Fruit fly (Drosophila melanogaster) whole organism, embryonic: ENCODE data around the gene Polr2G.
A peak's percentile ranks its signal among the peaks of the same experiment; 100 is the strongest.

Source experiments
- Asciz ChIP-seq: fragments of 200-800 bp; sonication (Bioruptor generic); optimal IDR thresholded peaks from 2 replicates; lab custom pipeline; 2017; ENCODE audit warnings: missing biosample characterization, mild to moderate bottlenecking, missing genetic modification characterization, missing genetic modification reagents
- CG11696 ChIP-seq: fragments of 200-800 bp; sonication (Bioruptor generic); IDR thresholded peaks from 2 replicates; pipeline ENCODE4 v1.3.6; 2022; ENCODE audit warnings: missing biosample characterization, missing genetic modification characterization
- CG12744 ChIP-seq: fragments of 200-800 bp; sonication (Bioruptor generic); optimal IDR thresholded peaks from 2 replicates; lab custom pipeline; 2016; ENCODE audit warnings: missing biosample characterization, missing genetic modification characterization
- CG13775 ChIP-seq: fragments of 200-800 bp; sonication (Bioruptor generic); optimal IDR thresholded peaks from 3 replicates; lab custom pipeline; 2017; ENCODE audit warnings: missing biosample characterization, mild to moderate bottlenecking, missing genetic modification characterization
- CG17328 ChIP-seq: fragments of 200-800 bp; sonication (Bioruptor generic); IDR thresholded peaks from 2 replicates; pipeline ENCODE4 v1.3.6; 2022; ENCODE audit warnings: missing biosample characterization, missing genetic modification characterization
- CG17912 ChIP-seq: fragments of 200-800 bp; sonication (Bioruptor generic); optimal IDR thresholded peaks from 2 replicates; lab custom pipeline; 2018; ENCODE audit warnings: missing biosample characterization, mild to moderate bottlenecking, missing genetic modification characterization
- CG18599 ChIP-seq: fragments of 200-800 bp; sonication (Bioruptor generic); optimal IDR thresholded peaks from 3 replicates; lab custom pipeline; 2017; ENCODE audit warnings: missing biosample characterization, missing genetic modification characterization, mild to moderate bottlenecking, moderate library complexity, missing genetic modification reagents
- CG18764 ChIP-seq: fragments of 200-800 bp; sonication (Bioruptor generic); optimal IDR thresholded peaks from 3 replicates; lab custom pipeline; 2016; ENCODE audit warnings: missing biosample characterization, missing genetic modification characterization
- CG3281 ChIP-seq: fragments of 200-800 bp; sonication (Bioruptor generic); optimal IDR thresholded peaks from 3 replicates; lab custom pipeline; 2017; ENCODE audit warnings: missing biosample characterization, mild to moderate bottlenecking, missing genetic modification characterization
- CG34224 ChIP-seq: fragments of 200-800 bp; sonication (Bioruptor generic); IDR thresholded peaks from 3 replicates; pipeline ENCODE4 v1.3.6; 2022; ENCODE audit warnings: missing biosample characterization, missing genetic modification characterization; ENCODE audit not compliant: partially characterized antibody
- CG4404 ChIP-seq: fragments of 200-800 bp; sonication (Bioruptor generic); IDR thresholded peaks from 2 replicates; pipeline ENCODE4 v1.3.6; 2022; ENCODE audit warnings: missing biosample characterization, missing genetic modification characterization
- CG7357 ChIP-seq: fragments of 200-800 bp; sonication (Bioruptor generic); IDR thresholded peaks from 3 replicates; pipeline ENCODE4 v1.3.6; 2022; ENCODE audit warnings: missing biosample characterization, missing genetic modification characterization
- CG7786 ChIP-seq: fragments of 200-800 bp; sonication (Bioruptor generic); optimal IDR thresholded peaks from 2 replicates; lab custom pipeline; 2016; ENCODE audit warnings: missing biosample characterization, missing genetic modification characterization
- CG7928 ChIP-seq: fragments of 200-800 bp; sonication (Bioruptor generic); optimal IDR thresholded peaks from 2 replicates; lab custom pipeline; 2017; ENCODE audit warnings: missing biosample characterization, mild to moderate bottlenecking, missing genetic modification characterization
- CG8765 ChIP-seq: fragments of 200-800 bp; sonication (Bioruptor generic); IDR thresholded peaks from 2 replicates; pipeline ENCODE4 v1.3.6; 2022; ENCODE audit warnings: missing biosample characterization, missing genetic modification characterization
- CG8924 ChIP-seq: fragments of 200-800 bp; optimal IDR thresholded peaks from 3 replicates; lab custom pipeline; 2019; ENCODE audit warnings: missing biosample characterization, mild to moderate bottlenecking, missing genetic modification characterization, moderate library complexity
- CG9876 ChIP-seq: fragments of 200-800 bp; sonication (Bioruptor generic); optimal IDR thresholded peaks from 2 replicates; lab custom pipeline; 2016; ENCODE audit warnings: missing biosample characterization, missing genetic modification characterization
- Fer3 ChIP-seq: fragments of 200-800 bp; sonication (Bioruptor generic); optimal IDR thresholded peaks from 2 replicates; lab custom pipeline; 2018; ENCODE audit warnings: missing biosample characterization, mild to moderate bottlenecking, missing genetic modification characterization, moderate library complexity
- HHEX ChIP-seq: fragments of 200-800 bp; sonication (Bioruptor generic); optimal IDR thresholded peaks from 3 replicates; lab custom pipeline; 2017; ENCODE audit warnings: missing biosample characterization, mild to moderate bottlenecking, missing genetic modification characterization, missing genetic modification reagents
- Mad ChIP-seq: fragments of 200-800 bp; sonication (Bioruptor generic); optimal IDR thresholded peaks from 2 replicates; lab custom pipeline; 2016; ENCODE audit warnings: missing biosample characterization, missing genetic modification characterization
- Nf-YA ChIP-seq: fragments of 200-800 bp; sonication (Bioruptor generic); IDR thresholded peaks from 2 replicates; pipeline ENCODE4 v1.3.6; 2022; ENCODE audit warnings: missing biosample characterization, missing genetic modification characterization
- NfI ChIP-seq: fragments of 200-800 bp; sonication (Bioruptor generic); optimal IDR thresholded peaks from 3 replicates; lab custom pipeline; 2018; ENCODE audit warnings: missing biosample characterization, mild to moderate bottlenecking, missing genetic modification characterization, moderate library complexity
- Stat92E ChIP-seq, 3 experiments: fragments of >200 bp in 2 of 3; fragments of 200-800 bp in 1 of 3; sonication (Bioruptor generic) in 1 of 3; optimal IDR thresholded peaks; 2 replicates each; lab custom pipeline; 2017 to 2019; ENCODE audit warnings: missing biosample characterization in 3 of 3, missing genetic modification characterization in 3 of 3, mild to moderate bottlenecking in 1 of 3, moderate library complexity in 1 of 3
- Usf ChIP-seq: fragments of 200-800 bp; sonication (Bioruptor generic); optimal IDR thresholded peaks from 2 replicates; lab custom pipeline; 2017; ENCODE audit warnings: missing genotype, missing biosample characterization, missing genetic modification characterization
- YL-1 ChIP-seq: fragments of 200-800 bp; sonication (Bioruptor generic); optimal IDR thresholded peaks from 3 replicates; lab custom pipeline; 2017; ENCODE audit warnings: missing biosample characterization, mild to moderate bottlenecking, missing genetic modification characterization
- ase ChIP-seq: fragments of 200-800 bp; sonication (Bioruptor generic); IDR thresholded peaks from 3 replicates; pipeline ENCODE4 v1.3.6; 2022; ENCODE audit warnings: missing biosample characterization, missing genetic modification characterization
- btn ChIP-seq: fragments of 200-800 bp; sonication (Bioruptor generic); optimal IDR thresholded peaks from 2 replicates; lab custom pipeline; 2016; ENCODE audit warnings: missing biosample characterization, missing genetic modification characterization
- cato ChIP-seq: fragments of 200-800 bp; sonication (Bioruptor generic); optimal IDR thresholded peaks from 2 replicates; lab custom pipeline; 2016; ENCODE audit warnings: missing biosample characterization, missing genetic modification characterization, borderline replicate concordance
- cg ChIP-seq: fragments of 200-800 bp; sonication (Bioruptor generic); optimal IDR thresholded peaks from 3 replicates; lab custom pipeline; 2019; ENCODE audit warnings: missing biosample characterization, mild to moderate bottlenecking, missing genetic modification characterization, moderate library complexity
- ci ChIP-seq: fragments of 200-800 bp; sonication (Bioruptor generic); IDR thresholded peaks from 3 replicates; pipeline ENCODE4 v1.3.6; 2022; ENCODE audit warnings: missing biosample characterization, missing genetic modification characterization
- eyg ChIP-seq: fragments of 200-800 bp; sonication (Bioruptor generic); optimal IDR thresholded peaks from 3 replicates; lab custom pipeline; 2016; ENCODE audit warnings: missing biosample characterization, missing genetic modification characterization
- grn ChIP-seq: fragments of 200-800 bp; sonication (Bioruptor generic); optimal IDR thresholded peaks from 3 replicates; lab custom pipeline; 2017; ENCODE audit warnings: missing biosample characterization, missing genetic modification characterization
- jing ChIP-seq: fragments of 200-800 bp; sonication (Bioruptor generic); optimal IDR thresholded peaks from 2 replicates; lab custom pipeline; 2018; ENCODE audit warnings: missing biosample characterization, mild to moderate bottlenecking, missing genetic modification characterization
- lilli ChIP-seq: fragments of 200-800 bp; sonication (Bioruptor generic); optimal IDR thresholded peaks from 3 replicates; lab custom pipeline; 2016; ENCODE audit warnings: missing biosample characterization, missing genetic modification characterization
- maf-S ChIP-seq: fragments of 200-800 bp; sonication (Bioruptor generic); optimal IDR thresholded peaks from 2 replicates; lab custom pipeline; 2016; ENCODE audit warnings: missing biosample characterization, missing genetic modification characterization
- pho ChIP-seq: fragments of 200-800 bp; sonication (Bioruptor generic); optimal IDR thresholded peaks from 2 replicates; lab custom pipeline; 2016; ENCODE audit warnings: missing biosample characterization, missing genetic modification characterization
- ranshi ChIP-seq: fragments of 200-800 bp; sonication (Bioruptor generic); IDR thresholded peaks from 2 replicates; pipeline ENCODE4 v1.3.6; 2022; ENCODE audit warnings: missing biosample characterization, missing genetic modification characterization
- scrt ChIP-seq: fragments of 200-800 bp; sonication (Bioruptor generic); optimal IDR thresholded peaks from 2 replicates; lab custom pipeline; 2018; ENCODE audit warnings: missing biosample characterization, mild to moderate bottlenecking, missing genetic modification characterization, moderate library complexity
- slou ChIP-seq: fragments of 200-800 bp; sonication (Bioruptor generic); optimal IDR thresholded peaks from 3 replicates; lab custom pipeline; 2016; ENCODE audit warnings: missing biosample characterization, missing genetic modification characterization
- sna ChIP-seq: fragments of 200-800 bp; sonication (Bioruptor generic); IDR thresholded peaks from 2 replicates; pipeline ENCODE4 v1.3.6; 2022; ENCODE audit warnings: missing biosample characterization, missing genetic modification characterization; ENCODE audit not compliant: partially characterized antibody
- stwl ChIP-seq: fragments of 200-800 bp; sonication (Bioruptor generic); optimal IDR thresholded peaks from 3 replicates; lab custom pipeline; 2018; ENCODE audit warnings: missing biosample characterization, mild to moderate bottlenecking, missing genetic modification characterization, moderate library complexity
- sug ChIP-seq: fragments of 200-800 bp; optimal IDR thresholded peaks from 2 replicates; lab custom pipeline; 2019; ENCODE audit warnings: missing biosample characterization, mild to moderate bottlenecking, missing genetic modification characterization, moderate library complexity
- tup ChIP-seq: fragments of 200-800 bp; sonication (Bioruptor generic); optimal IDR thresholded peaks from 2 replicates; lab custom pipeline; 2016; ENCODE audit warnings: missing biosample characterization, mild to moderate bottlenecking, missing genetic modification characterization, moderate library complexity
- tx ChIP-seq: fragments of 200-800 bp; sonication (Bioruptor generic); optimal IDR thresholded peaks from 2 replicates; lab custom pipeline; 2016; ENCODE audit warnings: missing biosample characterization, missing genetic modification characterization
- unc-4 ChIP-seq: fragments of 200-800 bp; sonication (Bioruptor generic); IDR thresholded peaks from 2 replicates; pipeline ENCODE4 v1.3.6; 2022; ENCODE audit warnings: missing biosample characterization, missing genetic modification characterization; ENCODE audit not compliant: partially characterized antibody
- vvl ChIP-seq: fragments of 200-800 bp; sonication (Bioruptor generic); IDR thresholded peaks from 2 replicates; pipeline ENCODE4 v1.3.6; 2022; ENCODE audit warnings: missing biosample characterization, missing genetic modification characterization
- wek ChIP-seq: fragments of 200-800 bp; sonication (Bioruptor generic); optimal IDR thresholded peaks from 3 replicates; lab custom pipeline; 2018; ENCODE audit warnings: missing biosample characterization, mild to moderate bottlenecking, missing genetic modification characterization, moderate library complexity
- yki ChIP-seq: fragments of >200 bp; optimal IDR thresholded peaks from 3 replicates; lab custom pipeline; 2018

The Polr2G gene

DNA sequence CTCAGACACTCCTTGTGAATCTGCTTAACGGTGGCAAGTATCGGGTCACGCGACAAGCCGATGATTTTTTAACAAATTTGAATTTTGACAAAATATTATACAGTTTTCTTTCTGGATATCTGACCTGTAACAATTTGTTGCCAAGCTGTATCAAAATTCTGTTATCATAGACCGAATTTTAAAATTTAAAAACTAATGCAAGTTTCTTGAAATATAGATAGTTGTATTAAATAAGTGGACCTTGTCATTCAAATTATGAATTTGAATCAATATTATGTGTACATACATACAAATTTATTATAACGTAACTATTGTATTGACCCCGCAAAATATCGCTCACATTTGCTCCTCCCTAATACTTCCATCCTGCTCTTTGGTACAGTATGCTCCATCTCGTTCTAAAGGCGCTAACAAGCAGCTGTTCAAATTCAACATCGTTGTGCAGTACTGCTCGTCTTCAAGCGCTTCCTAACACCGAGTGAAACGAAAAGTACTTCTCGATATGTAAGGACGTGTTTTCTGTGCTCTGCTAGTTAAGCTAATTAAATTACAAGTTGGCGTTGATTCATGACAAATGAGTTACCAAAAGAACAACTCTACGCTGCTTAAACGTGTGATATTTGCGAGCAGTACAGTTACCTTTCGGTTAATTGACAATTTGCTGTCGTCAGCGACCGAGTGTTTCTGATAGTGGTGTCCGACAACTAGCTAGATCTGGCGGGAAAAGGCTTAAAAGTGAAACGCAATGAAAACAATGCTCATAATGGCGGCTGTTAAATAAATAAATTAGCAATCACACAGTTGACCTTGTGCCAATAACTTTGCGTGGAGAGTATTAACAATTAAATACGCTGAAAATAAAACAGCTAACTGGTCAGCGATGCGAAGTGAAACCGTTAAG, 26.6 kb downstream of the Polr2G start, which contains the start of the genes Kpc1 and CG42542 (continued):
- TF ChIP-seq Stat92E (GFP tag; optimal IDR thresholded peaks at IDR 0.05; lab: Kevin White, UChicago) = no peak
- TF ChIP-seq unc-4 = peak; percentile 92
- TF ChIP-seq tup (GFP tag; lab: Kevin White, UChicago) = no peak
- peak; percentile 74 for TF ChIP-seq ci (GFP tag; lab: Robert Waterston, UW)
- TF ChIP-seq YL-1 = peak; percentile 63
- TF ChIP-seq CG18599 = peak; percentile 69
- TF ChIP-seq jing (GFP tag; lab: Kevin White, UChicago) = peak; percentile 7
- peak; percentile 81 for TF ChIP-seq CG7786
- peak; percentile 8; the same call in 1 of the 3 replicates for TF ChIP-seq CG7357 (GFP tag; lab: Robert Waterston, UW)
- TF ChIP-seq CG34224 (GFP tag; lab: Robert Waterston, UW) = peak; percentile 92; the same call in 2 of the 3 replicates
- TF ChIP-seq sug = peak; percentile 63
- peak; percentile 19; the same call in 1 of the 2 replicates for TF ChIP-seq CG17328 (GFP tag; lab: Robert Waterston, UW)
- TF ChIP-seq btn (GFP tag; lab: Kevin White, UChicago) = peak; percentile 16
- peak; percentile 87 for TF ChIP-seq stwl (tag; lab: Kevin White, UChicago)
- peak; percentile 52 for TF ChIP-seq CG17912 (GFP tag; lab: Kevin White, UChicago)
- TF ChIP-seq wek (GFP tag; lab: Kevin White, UChicago) = no peak
- peak; percentile 24 for TF ChIP-seq eyg
- TF ChIP-seq CG11696 (GFP tag; lab: Robert Waterston, UW) = 0 out of 2 replicates have a peak, but pooled peaks have one; percentile 30
- TF ChIP-seq ranshi (GFP tag; lab: Robert Waterston, UW) = no peak
- TF ChIP-seq cg = no peak
- TF ChIP-seq Asciz = no peak
- peak; percentile 55 for TF ChIP-seq CG9876
- peak; percentile 10 for TF ChIP-seq CG3281 (GFP tag; lab: Kevin White, UChicago)
- TF ChIP-seq yki (lab: Kevin White, UChicago) = no peak
- TF ChIP-seq lilli (GFP tag; lab: Kevin White, UChicago) = peak; percentile 89
- TF ChIP-seq tx (GFP tag; lab: Kevin White, UChicago) = peak; percentile 60
- peak; percentile 6 for TF ChIP-seq HHEX (GFP tag; lab: Kevin White, UChicago)
- peak; percentile 74 for TF ChIP-seq cato
- TF ChIP-seq scrt = peak; percentile 35
- TF ChIP-seq maf-S (GFP tag; lab: Kevin White, UChicago) = peak; percentile 63
- TF ChIP-seq CG18764 (GFP tag; lab: Kevin White, UChicago) = peak; percentile 63
- TF ChIP-seq CG8924 (tag; lab: Kevin White, UChicago) = peak; percentile 44
- TF ChIP-seq vvl (GFP tag; lab: Robert Waterston, UW) = peak; percentile 71
- TF ChIP-seq CG13775 (GFP tag; lab: Kevin White, UChicago) = peak; percentile 81
- peak; percentile 66 for TF ChIP-seq CG12744 (GFP tag; lab: Kevin White, UChicago)
- peak; percentile 75; the same call in 1 of the 2 replicates for TF ChIP-seq CG4404 (GFP tag; lab: Robert Waterston, UW)
- peak; percentile 31 for TF ChIP-seq Usf (GFP tag; lab: Kevin White, UChicago)
- TF ChIP-seq sna (GFP tag; lab: Robert Waterston, UW) = peak; percentile 96
- no peak; the same call in 1 of the 2 replicates for TF ChIP-seq CG8765 (GFP tag; lab: Robert Waterston, UW)
- peak; percentile 47 for TF ChIP-seq NfI
- no peak for TF ChIP-seq Nf-YA
- TF ChIP-seq Mad = peak; percentile 66
- TF ChIP-seq slou (GFP tag; lab: Kevin White, UChicago) = peak; percentile 53
- TF ChIP-seq CG7928 (GFP tag; lab: Kevin White, UChicago) = no peak
- TF ChIP-seq pho = peak; percentile 68
- no peak for TF ChIP-seq Fer3
- peak; percentile 66 for TF ChIP-seq ase (GFP tag; lab: Robert Waterston, UW)
- no peak for TF ChIP-seq grn (GFP tag; lab: Kevin White, UChicago)
